Worm (Caenorhabditis elegans) whole organism, L3 larva: Measurements from ENCODE around the gene anmt-2.
A peak's percentile ranks its signal among the peaks of the same experiment; 100 is the strongest.

Experiments used
- R02D3.7 ChIP-seq: fragments of 150-350 bp; optimal IDR thresholded peaks from 2 replicates; lab custom pipeline; 2014; ENCODE audit warnings: missing biosample characterization, missing genetic modification characterization
- ZK546.5 ChIP-seq: sonication (generic microtip); optimal IDR thresholded peaks from 2 replicates; lab custom pipeline; 2017; ENCODE audit warnings: missing biosample characterization, missing genetic modification characterization
- aly-2 ChIP-seq: fragments of 150-350 bp; optimal IDR thresholded peaks from 2 replicates; lab custom pipeline; 2014; ENCODE audit warnings: missing biosample characterization, missing genetic modification characterization
- ama-1 ChIP-seq: fragments of 150-350 bp; optimal IDR thresholded peaks from 2 replicates; lab custom pipeline; 2018
- ceh-16 ChIP-seq: sonication (generic microtip); optimal IDR thresholded peaks from 2 replicates; lab custom pipeline; 2017; ENCODE audit warnings: missing biosample characterization, missing genetic modification characterization
- ceh-28 ChIP-seq: fragments of 150-350 bp; optimal IDR thresholded peaks from 2 replicates; lab custom pipeline; 2014; ENCODE audit warnings: missing biosample characterization, missing genetic modification reagents, missing genetic modification characterization
- ceh-82 ChIP-seq: fragments of 150-350 bp; optimal IDR thresholded peaks from 2 replicates; lab custom pipeline; 2014; ENCODE audit warnings: missing biosample characterization, missing genetic modification characterization
- ceh-9 ChIP-seq: sonication (generic microtip); optimal IDR thresholded peaks from 2 replicates; lab custom pipeline; 2018; ENCODE audit warnings: missing biosample characterization, missing genetic modification characterization
- daf-12 ChIP-seq: fragments of 150-350 bp; optimal IDR thresholded peaks from 2 replicates; lab custom pipeline; 2014; ENCODE audit warnings: missing biosample characterization, missing genetic modification reagents, missing genetic modification characterization
- egl-27 ChIP-seq: sonication (generic microtip); optimal IDR thresholded peaks from 4 replicates; lab custom pipeline; 2017; ENCODE audit warnings: missing biosample characterization, missing genetic modification reagents, missing genetic modification characterization
- egl-5 ChIP-seq: fragments of 150-350 bp; optimal IDR thresholded peaks from 2 replicates; lab custom pipeline; 2017; ENCODE audit warnings: missing biosample characterization, missing genetic modification reagents, missing genetic modification characterization, inconsistent platforms
- elt-1 ChIP-seq: fragments of 150-350 bp; optimal IDR thresholded peaks from 2 replicates; lab custom pipeline; 2014; ENCODE audit warnings: missing biosample characterization, missing genetic modification characterization
- elt-2 ChIP-seq: sonication (generic microtip); optimal IDR thresholded peaks from 2 replicates; lab custom pipeline; 2016; ENCODE audit warnings: missing genetic modification reagents, mild to moderate bottlenecking, missing genetic modification characterization, missing compliant biosample characterization
- elt-3 ChIP-seq, 3 experiments: fragments of 150-350 bp in 1 of 3; sonication (generic microtip) in 2 of 3; optimal IDR thresholded peaks; 2 replicates in 2 of 3; 4 replicates in 1 of 3; lab custom pipeline; 2014 to 2017; ENCODE audit warnings: missing biosample characterization in 3 of 3, missing genetic modification characterization in 3 of 3
- eor-1 ChIP-seq, 2 experiments: fragments of 150-350 bp; optimal IDR thresholded peaks; 2 replicates each; lab custom pipeline; 2014 to 2018; ENCODE audit warnings: missing biosample characterization in 2 of 2, missing genetic modification characterization in 2 of 2
- fkh-10 ChIP-seq: sonication (generic microtip); optimal IDR thresholded peaks from 2 replicates; lab custom pipeline; 2017; ENCODE audit warnings: missing biosample characterization, missing genetic modification reagents, missing genetic modification characterization
- fkh-2 ChIP-seq: fragments of 150-350 bp; optimal IDR thresholded peaks from 2 replicates; lab custom pipeline; 2014; ENCODE audit warnings: missing biosample characterization, missing genetic modification reagents, missing genetic modification characterization
- fos-1 ChIP-seq: fragments of 150-350 bp; optimal IDR thresholded peaks from 2 replicates; lab custom pipeline; 2014; ENCODE audit warnings: missing biosample characterization, missing genetic modification characterization
- hmg-11 ChIP-seq: sonication (generic microtip); optimal IDR thresholded peaks from 2 replicates; lab custom pipeline; 2016; ENCODE audit warnings: missing genetic modification characterization, missing compliant biosample characterization
- jun-1 ChIP-seq: fragments of 150-350 bp; optimal IDR thresholded peaks from 2 replicates; lab custom pipeline; 2014; ENCODE audit warnings: missing biosample characterization, missing genetic modification reagents, missing genetic modification characterization
- lin-15B ChIP-seq: fragments of 150-350 bp; optimal IDR thresholded peaks from 2 replicates; lab custom pipeline; 2014; ENCODE audit warnings: missing biosample characterization, missing genetic modification characterization
- lin-39 ChIP-seq: fragments of 150-350 bp; optimal IDR thresholded peaks from 2 replicates; lab custom pipeline; 2018; ENCODE audit warnings: missing biosample characterization, missing genetic modification reagents, missing genetic modification characterization
- lsy-12 ChIP-seq: sonication (generic microtip); optimal IDR thresholded peaks from 2 replicates; lab custom pipeline; 2016; ENCODE audit warnings: mild to moderate bottlenecking, missing genetic modification characterization, missing compliant biosample characterization
- mdl-1 ChIP-seq: fragments of 150-350 bp; optimal IDR thresholded peaks from 2 replicates; lab custom pipeline; 2014; ENCODE audit warnings: missing biosample characterization, missing genetic modification characterization
- mml-1 ChIP-seq: fragments of 150-350 bp; sonication (generic microtip); optimal IDR thresholded peaks from 3 replicates; lab custom pipeline; 2014; ENCODE audit warnings: missing biosample characterization, missing genetic modification characterization
- nfya-1 ChIP-seq: sonication (generic microtip); optimal IDR thresholded peaks from 2 replicates; lab custom pipeline; 2017; ENCODE audit warnings: missing genetic modification characterization, mild to moderate bottlenecking, missing compliant biosample characterization, antibody characterized with exemption, moderate library complexity; ENCODE audit not compliant: insufficient read depth
- nhr-11 ChIP-seq: fragments of 150-350 bp; optimal IDR thresholded peaks from 2 replicates; lab custom pipeline; 2014; ENCODE audit warnings: missing biosample characterization, missing genetic modification characterization
- nhr-12 ChIP-seq: fragments of 150-350 bp; optimal IDR thresholded peaks from 2 replicates; lab custom pipeline; 2014; ENCODE audit warnings: missing biosample characterization, missing genetic modification characterization
- nhr-23 ChIP-seq: fragments of 150-350 bp; optimal IDR thresholded peaks from 2 replicates; lab custom pipeline; 2014; ENCODE audit warnings: missing biosample characterization, missing genetic modification reagents, missing genetic modification characterization
- nhr-237 ChIP-seq: fragments of 150-350 bp; optimal IDR thresholded peaks from 2 replicates; lab custom pipeline; 2014; ENCODE audit warnings: missing biosample characterization, missing genetic modification characterization
- nhr-25 ChIP-seq: sonication (generic microtip); optimal IDR thresholded peaks from 2 replicates; lab custom pipeline; 2017; ENCODE audit warnings: missing biosample characterization, missing genetic modification characterization
- nhr-28 ChIP-seq: fragments of 150-350 bp; optimal IDR thresholded peaks from 2 replicates; lab custom pipeline; 2014; ENCODE audit warnings: missing biosample characterization, missing genetic modification characterization
- nhr-43 ChIP-seq: sonication (generic microtip); optimal IDR thresholded peaks from 2 replicates; lab custom pipeline; 2016; ENCODE audit warnings: mild to moderate bottlenecking, missing genetic modification characterization, missing compliant biosample characterization; ENCODE audit not compliant: poor library complexity, severe bottlenecking
- nhr-67 ChIP-seq: fragments of 150-350 bp; optimal IDR thresholded peaks from 2 replicates; lab custom pipeline; 2014; ENCODE audit warnings: missing biosample characterization, missing genetic modification characterization
- nhr-76 ChIP-seq: fragments of 150-350 bp; sonication (generic microtip); optimal IDR thresholded peaks from 5 replicates; lab custom pipeline; 2014; ENCODE audit warnings: missing biosample characterization, missing genetic modification characterization
- nhr-77 ChIP-seq: fragments of 150-350 bp; optimal IDR thresholded peaks from 2 replicates; lab custom pipeline; 2014; ENCODE audit warnings: missing biosample characterization, missing genetic modification characterization
- pha-4 ChIP-seq: fragments of 150-350 bp; optimal IDR thresholded peaks from 2 replicates; lab custom pipeline; 2014; ENCODE audit warnings: missing biosample characterization, missing genetic modification reagents, missing genetic modification characterization
- pqm-1 ChIP-seq: fragments of 150-350 bp; optimal IDR thresholded peaks from 2 replicates; lab custom pipeline; 2017; ENCODE audit warnings: missing biosample characterization, missing genetic modification characterization, inconsistent platforms
- sea-2 ChIP-seq: fragments of 150-350 bp; sonication (generic microtip); optimal IDR thresholded peaks from 4 replicates; lab custom pipeline; 2014; ENCODE audit warnings: missing biosample characterization, missing genetic modification reagents, missing genetic modification characterization
- skn-1 ChIP-seq: fragments of 150-350 bp; optimal IDR thresholded peaks from 2 replicates; lab custom pipeline; 2014; ENCODE audit warnings: missing biosample characterization, missing genetic modification characterization
- snpc-4 ChIP-seq: fragments of 150-350 bp; optimal IDR thresholded peaks from 2 replicates; lab custom pipeline; 2014; ENCODE audit warnings: missing biosample characterization, missing genetic modification characterization
- tbx-2 ChIP-seq: sonication (generic microtip); optimal IDR thresholded peaks from 2 replicates; lab custom pipeline; 2016; ENCODE audit warnings: mild to moderate bottlenecking, missing genetic modification characterization, missing compliant biosample characterization
- unc-39 ChIP-seq: sonication (generic microtip); optimal IDR thresholded peaks from 4 replicates; lab custom pipeline; 2017; ENCODE audit warnings: missing biosample characterization, missing genetic modification characterization
- unc-62 ChIP-seq: fragments of 150-350 bp; sonication (generic microtip); optimal IDR thresholded peaks from 4 replicates; lab custom pipeline; 2014; ENCODE audit warnings: missing biosample characterization, missing genetic modification reagents, missing genetic modification characterization
- zag-1 ChIP-seq: fragments of 150-350 bp; optimal IDR thresholded peaks from 2 replicates; lab custom pipeline; 2014; ENCODE audit warnings: missing biosample characterization, missing genetic modification characterization
- ztf-11 ChIP-seq: fragments of 150-350 bp; optimal IDR thresholded peaks from 2 replicates; lab custom pipeline; 2014; ENCODE audit warnings: missing biosample characterization, missing genetic modification characterization
- ztf-4 ChIP-seq: fragments of 150-350 bp; optimal IDR thresholded peaks from 2 replicates; lab custom pipeline; 2014; ENCODE audit warnings: missing biosample characterization, missing genetic modification characterization

Gene anmt-2

ce11 chrIII:6202440-6202839 is 44.9 kb upstream of the anmt-2 start:
- no peak for TF ChIP-seq sea-2 (GFP tag; lab: Kevin White, UChicago)
- no peak for TF ChIP-seq ceh-82 (tag; lab: Kevin White, UChicago)

- TF ChIP-seq mml-1 (tag; lab: Kevin White, UChicago): no peak
- no peak for TF ChIP-seq fkh-2 (tag; lab: Kevin White, UChicago)
- TF ChIP-seq ZK546.5 (tag; lab: Kevin White, UChicago): no peak
- no peak for TF ChIP-seq pqm-1
- no peak for TF ChIP-seq fkh-10
- no peak for TF ChIP-seq eor-1 (tag; optimal IDR thresholded peaks at IDR 0.05; lab: Kevin White, UChicago)
- TF ChIP-seq nhr-76 (tag; lab: Kevin White, UChicago): no peak
These were observed 43.8 kb upstream of the anmt-2 start for ce11 chrIII:6201325-6201724.

ce11 chrIII:6198378-6199234 is 41.0 kb upstream of the anmt-2 start, which contains the start of the genes C23G10.7 and rpn-2:
C23G10.7 (minus strand) TSS chrIII:6198414.
rpn-2 (plus strand) TSS chrIII:6199184.
- TF ChIP-seq nhr-67 (tag; lab: Kevin White, UChicago): no peak
- TF ChIP-seq fkh-2 (tag; lab: Kevin White, UChicago): no peak
- TF ChIP-seq elt-1 (tag; lab: Kevin White, UChicago): no peak
- peak; percentile 12 for TF ChIP-seq lin-39 (tag; lab: Kevin White, UChicago)
- TF ChIP-seq snpc-4 (tag; lab: Kevin White, UChicago): no peak
- no peak for TF ChIP-seq fos-1 (tag; lab: Kevin White, UChicago)
- peak; percentile 71 for TF ChIP-seq lin-15B
- TF ChIP-seq elt-2 (tag; lab: Kevin White, UChicago): peak; percentile 38
- no peak for TF ChIP-seq ceh-82 (tag; lab: Kevin White, UChicago)
- TF ChIP-seq nfya-1 (tag; lab: Kevin White, UChicago): peak; percentile 69
- no peak for TF ChIP-seq daf-12 (tag; lab: Kevin White, UChicago)
- TF ChIP-seq nhr-237: no peak
- TF ChIP-seq sea-2 (GFP tag; lab: Kevin White, UChicago): no peak
- peak; percentile 38 for TF ChIP-seq nhr-25 (tag; lab: Kevin White, UChicago)
- TF ChIP-seq egl-5 (tag; lab: Kevin White, UChicago): peak; percentile 10
- TF ChIP-seq R02D3.7: peak; percentile 22
- peak; percentile 0 for TF ChIP-seq nhr-43
- TF ChIP-seq hmg-11 (tag; lab: Kevin White, UChicago): peak; percentile 56
- no peak for TF ChIP-seq ztf-11 (tag; lab: Kevin White, UChicago)
- TF ChIP-seq zag-1 (tag; lab: Kevin White, UChicago): no peak
- TF ChIP-seq ZK546.5 (tag; lab: Kevin White, UChicago): no peak
- peak; percentile 22 for TF ChIP-seq pqm-1
- TF ChIP-seq jun-1 (tag; lab: Kevin White, UChicago): peak; percentile 30
- TF ChIP-seq mml-1 (tag; lab: Kevin White, UChicago): no peak
- no peak for TF ChIP-seq elt-3 (tag; optimal IDR thresholded peaks at IDR 0.05; lab: Kevin White, UChicago)
- peak; percentile 75 for TF ChIP-seq pha-4 (tag; lab: Kevin White, UChicago)
- TF ChIP-seq nhr-11 (tag; lab: Kevin White, UChicago): no peak
- TF ChIP-seq ztf-4 (tag; lab: Kevin White, UChicago): no peak
- TF ChIP-seq nhr-12 (tag; lab: Kevin White, UChicago): no peak
- TF ChIP-seq mdl-1 (tag; lab: Kevin White, UChicago): no peak
- no peak for TF ChIP-seq eor-1 (tag; optimal IDR thresholded peaks at IDR 0.05; lab: Kevin White, UChicago)
- no peak for TF ChIP-seq aly-2 (tag; lab: Kevin White, UChicago)
- no peak for TF ChIP-seq ceh-16 (tag; lab: Kevin White, UChicago)
- no peak for TF ChIP-seq tbx-2 (tag; lab: Kevin White, UChicago)
- peak; percentile 39 for TF ChIP-seq nhr-23
- TF ChIP-seq nhr-77 (tag; lab: Kevin White, UChicago): no peak
- no peak for TF ChIP-seq unc-39
- no peak for TF ChIP-seq egl-27
- TF ChIP-seq ama-1 (lab: Kevin White, UChicago): peak; percentile 53
- no peak for TF ChIP-seq nhr-28 (tag; lab: Kevin White, UChicago)
- no peak for TF ChIP-seq unc-62 (GFP tag; lab: Kevin White, UChicago)
- peak; percentile 98 for TF ChIP-seq skn-1 (tag; lab: Kevin White, UChicago)
- peak; percentile 62 for TF ChIP-seq ceh-28
- TF ChIP-seq ceh-9 (tag; lab: Kevin White, UChicago): no peak
- TF ChIP-seq nhr-76 (tag; lab: Kevin White, UChicago): no peak
- TF ChIP-seq fkh-10: no peak
- peak; percentile 25 for TF ChIP-seq lsy-12
